Worm (Caenorhabditis elegans) whole organism, L1 larva: ENCODE results near the gene nhr-114.

Experiments used
- C34B4.2 ChIP-seq: sonication (generic microtip); optimal IDR thresholded peaks from 2 replicates; lab custom pipeline; 2017; ENCODE audit warnings: mild to moderate bottlenecking, missing genetic modification characterization, missing compliant biosample characterization
- ama-1 ChIP-seq: fragments of 150-350 bp; optimal IDR thresholded peaks from 2 replicates; lab custom pipeline; 2014
- fos-1 ChIP-seq: fragments of 150-350 bp; optimal IDR thresholded peaks from 2 replicates; lab custom pipeline; 2014; ENCODE audit warnings: missing biosample characterization, missing genetic modification characterization
- grh-1 ChIP-seq: fragments of 200-800 bp; sonication (Bioruptor generic); IDR thresholded peaks from 2 replicates; pipeline ENCODE4 v1.3.6; 2022; ENCODE audit warnings: missing genetic modification reagents, missing genetic modification characterization, missing compliant biosample characterization
- lin-15B ChIP-seq: fragments of 150-350 bp; sonication (generic microtip); optimal IDR thresholded peaks from 3 replicates; lab custom pipeline; 2014; ENCODE audit warnings: missing biosample characterization, missing genetic modification characterization
- lin-39 ChIP-seq: fragments of 150-350 bp; optimal IDR thresholded peaks from 2 replicates; lab custom pipeline; 2014; ENCODE audit warnings: missing biosample characterization, missing genetic modification reagents, missing genetic modification characterization
- mdl-1 ChIP-seq, 2 experiments: fragments of 150-350 bp; optimal IDR thresholded peaks; 2 replicates each; lab custom pipeline; 2014 to 2017; ENCODE audit warnings: missing biosample characterization in 2 of 2, missing genetic modification characterization in 2 of 2, inconsistent platforms in 1 of 2
- mep-1 ChIP-seq: fragments of 150-350 bp; optimal IDR thresholded peaks from 2 replicates; lab custom pipeline; 2014; ENCODE audit warnings: missing biosample characterization, missing genetic modification characterization
- nhr-11 ChIP-seq: fragments of 150-350 bp; optimal IDR thresholded peaks from 2 replicates; lab custom pipeline; 2014; ENCODE audit warnings: missing biosample characterization, missing genetic modification characterization
- nhr-19 ChIP-seq: fragments of 200-800 bp; sonication (Bioruptor generic); conservative IDR thresholded peaks from 2 replicates; pipeline ENCODE4 v1.3.6; 2022; ENCODE audit warnings: missing genetic modification characterization, missing compliant biosample characterization
- nhr-28 ChIP-seq: fragments of 150-350 bp; optimal IDR thresholded peaks from 2 replicates; lab custom pipeline; 2014; ENCODE audit warnings: missing biosample characterization, missing genetic modification characterization
- nhr-76 ChIP-seq: sonication (generic microtip); optimal IDR thresholded peaks from 2 replicates; lab custom pipeline; 2017; ENCODE audit warnings: missing biosample characterization, missing genetic modification characterization
- tbx-2 ChIP-seq: sonication (generic microtip); optimal IDR thresholded peaks from 2 replicates; lab custom pipeline; 2016; ENCODE audit warnings: missing genetic modification characterization, missing compliant biosample characterization
- xbp-1 ChIP-seq: sonication (generic microtip); optimal IDR thresholded peaks from 2 replicates; lab custom pipeline; 2016; ENCODE audit warnings: missing genetic modification characterization, missing compliant biosample characterization

DNA sequence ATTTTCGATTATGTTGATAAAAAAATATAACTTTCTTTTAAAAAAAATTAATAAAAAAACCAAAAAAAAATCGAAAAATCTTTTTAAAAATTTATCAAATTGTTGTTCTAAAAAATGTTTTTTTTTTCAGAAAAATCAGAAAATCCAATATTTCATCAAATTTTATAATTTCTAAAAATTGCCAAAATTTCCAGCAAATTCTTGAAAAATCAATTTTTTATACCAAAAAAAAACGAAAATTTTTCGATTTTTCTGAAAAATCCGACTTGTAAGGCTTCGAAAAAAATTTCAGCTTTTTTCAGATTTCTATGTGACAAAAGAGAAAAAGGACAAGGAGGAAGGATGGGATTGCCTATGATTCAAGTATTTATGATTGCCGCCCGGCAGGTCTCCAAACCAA is 17.4 kb downstream of the nhr-114 start, which contains the start of gene H43I07.1:
- TF ChIP-seq xbp-1 (tag; lab: Kevin White, UChicago) (no peak), fos-1 (tag; lab: Kevin White, UChicago) (no peak), tbx-2 (tag; lab: Kevin White, UChicago) (no peak), nhr-11 (no peak), grh-1 (no peak), lin-39 (tag; lab: Kevin White, UChicago) (no peak), mdl-1 (tag; optimal IDR thresholded peaks at IDR 0.05; lab: Kevin White, UChicago) (no peak), ama-1 (no peak), lin-15B (tag; lab: Kevin White, UChicago) (no peak), nhr-76 (tag; lab: Kevin White, UChicago) (no peak), mep-1 (no peak), nhr-19 (GFP tag; lab: Robert Waterston, UW) (no peak), C34B4.2 (tag; lab: Kevin White, UChicago) (no peak), nhr-28 (tag; lab: Kevin White, UChicago) (no peak)
